Worm (Caenorhabditis elegans) whole organism, L4/young adult: ENCODE data around the gene gtf-2H3.

Experiments used
- dao-5 ChIP-seq: sonication (generic microtip); optimal IDR thresholded peaks from 2 replicates; lab custom pipeline; 2016; ENCODE audit warnings: missing genotype, missing genetic modification characterization, moderate library complexity, missing compliant biosample characterization
- him-1 ChIP-seq: sonication (generic microtip); optimal IDR thresholded peaks from 2 replicates; lab custom pipeline; 2016; ENCODE audit warnings: missing genotype, missing genetic modification reagents, missing genetic modification characterization, missing compliant biosample characterization

- TF ChIP-seq dao-5 (tag; lab: Kevin White, UChicago) (no peak), him-1 (no peak)
Measured at ce11 chrIII:10078784-10079183, 41.2 kb downstream of the gtf-2H3 start.
